Fruit fly (Drosophila melanogaster): ENCODE measurements around the gene CG7091.

The CG7091 gene

dm6 chr3R:13012990-13013389, 35.2 kb downstream of the CG7091 start (continued):
- TF ChIP-seq CG18599 (GFP tag; optimal IDR thresholded peaks at IDR 0.05) (no peak), insv (GFP tag; optimal IDR thresholded peaks at IDR 0.05) (no peak), CG11695 (GFP tag; IDR thresholded peaks at IDR 0.05) (no peak), nerfin-1 (tag; optimal IDR thresholded peaks at IDR 0.05) (peak; percentile 58), CG7745 (tag; optimal IDR thresholded peaks at IDR 0.05) (no peak), CG6654 (GFP tag; optimal IDR thresholded peaks at IDR 0.05) (no peak), CG17612 (GFP tag; IDR thresholded peaks at IDR 0.05) (no peak), kni (GFP tag; optimal IDR thresholded peaks at IDR 0.05) (peak; percentile 24), CG3163 (GFP tag; optimal IDR thresholded peaks at IDR 0.05) (no peak), CG33213 (GFP tag; optimal IDR thresholded peaks at IDR 0.05) (no peak), ac (GFP tag; optimal IDR thresholded peaks at IDR 0.05) (no peak), ci (GFP tag; IDR thresholded peaks at IDR 0.05) (peak; percentile 18; the same call in 1 of the 3 replicates), emc (GFP tag; optimal IDR thresholded peaks at IDR 0.05) (no peak), bcd (GFP tag; optimal IDR thresholded peaks at IDR 0.05) (no peak), luna (GFP tag; optimal IDR thresholded peaks at IDR 0.05) (no peak), chm (GFP tag; IDR thresholded peaks at IDR 0.05) (peak; percentile 67), trem (tag; optimal IDR thresholded peaks at IDR 0.05) (no peak), bowl (GFP tag; IDR thresholded peaks at IDR 0.05) (no peak), CG17359 (tag; optimal IDR thresholded peaks at IDR 0.05) (no peak), wek (GFP tag; optimal IDR thresholded peaks at IDR 0.05) (no peak), Ets97D (GFP tag; optimal IDR thresholded peaks at IDR 0.05) (no peak), ems (GFP tag; optimal IDR thresholded peaks at IDR 0.05) (no peak), CG2875 (GFP tag; optimal IDR thresholded peaks at IDR 0.05) (no peak), CG30431 (GFP tag; optimal IDR thresholded peaks at IDR 0.05) (no peak), Scr (GFP tag; IDR thresholded peaks at IDR 0.05; ENCODE audit: partially characterized antibody) (peak; percentile 22; the same call in 1 of the 2 replicates), CG17568 (GFP tag; optimal IDR thresholded peaks at IDR 0.05) (no peak), h (optimal IDR thresholded peaks at IDR 0.05) (no peak), chn (GFP tag; optimal IDR thresholded peaks at IDR 0.05) (no peak), D (optimal IDR thresholded peaks at IDR 0.05) (no peak), D (GFP tag; optimal IDR thresholded peaks at IDR 0.05) (no peak), CG32532 (GFP tag; IDR thresholded peaks at IDR 0.05) (no peak), Optix (GFP tag; IDR thresholded peaks at IDR 0.05) (no peak), Fer2 (tag; optimal IDR thresholded peaks at IDR 0.05) (no peak), fd64A (GFP tag; optimal IDR thresholded peaks at IDR 0.05) (no peak), wor (GFP tag; IDR thresholded peaks at IDR 0.05) (no peak), CG11456 (GFP tag; IDR thresholded peaks at IDR 0.05) (no peak), tna (GFP tag; IDR thresholded peaks at IDR 0.05; ENCODE audit: partially characterized antibody) (peak; percentile 20; the same call in 1 of the 2 replicates), lmd (GFP tag; IDR thresholded peaks at IDR 0.05) (no peak), CG2120 (GFP tag; optimal IDR thresholded peaks at IDR 0.05) (no peak), eyg (GFP tag; optimal IDR thresholded peaks at IDR 0.05) (no peak), sd (tag; optimal IDR thresholded peaks at IDR 0.05) (peak; percentile 43), CG12236 (GFP tag; optimal IDR thresholded peaks at IDR 0.05) (no peak), CG31388 (GFP tag; optimal IDR thresholded peaks at IDR 0.05) (no peak), ase (GFP tag; IDR thresholded peaks at IDR 0.05) (no peak), bigmax (GFP tag; optimal IDR thresholded peaks at IDR 0.05) (no peak), crp (GFP tag; optimal IDR thresholded peaks at IDR 0.05) (no peak), NC2β (GFP tag; optimal IDR thresholded peaks at IDR 0.05) (no peak), Lim3 (GFP tag; IDR thresholded peaks at IDR 0.05) (no peak), CG17385 (GFP tag; optimal IDR thresholded peaks at IDR 0.05) (peak; percentile 3), CG6791 (GFP tag; IDR thresholded peaks at IDR 0.05; ENCODE audit: partially characterized antibody) (no peak), chinmo (GFP tag; IDR thresholded peaks at IDR 0.05; ENCODE audit: partially characterized antibody) (peak; percentile 4; the same call in 1 of the 4 replicates), Dfd (GFP tag; optimal IDR thresholded peaks at IDR 0.05) (no peak)
